Fruit fly (Drosophila melanogaster): ENCODE results near the gene CG32795.
A peak's percentile ranks its signal among the peaks of the same experiment; 100 is the strongest.

Gene CG32795

DNA sequence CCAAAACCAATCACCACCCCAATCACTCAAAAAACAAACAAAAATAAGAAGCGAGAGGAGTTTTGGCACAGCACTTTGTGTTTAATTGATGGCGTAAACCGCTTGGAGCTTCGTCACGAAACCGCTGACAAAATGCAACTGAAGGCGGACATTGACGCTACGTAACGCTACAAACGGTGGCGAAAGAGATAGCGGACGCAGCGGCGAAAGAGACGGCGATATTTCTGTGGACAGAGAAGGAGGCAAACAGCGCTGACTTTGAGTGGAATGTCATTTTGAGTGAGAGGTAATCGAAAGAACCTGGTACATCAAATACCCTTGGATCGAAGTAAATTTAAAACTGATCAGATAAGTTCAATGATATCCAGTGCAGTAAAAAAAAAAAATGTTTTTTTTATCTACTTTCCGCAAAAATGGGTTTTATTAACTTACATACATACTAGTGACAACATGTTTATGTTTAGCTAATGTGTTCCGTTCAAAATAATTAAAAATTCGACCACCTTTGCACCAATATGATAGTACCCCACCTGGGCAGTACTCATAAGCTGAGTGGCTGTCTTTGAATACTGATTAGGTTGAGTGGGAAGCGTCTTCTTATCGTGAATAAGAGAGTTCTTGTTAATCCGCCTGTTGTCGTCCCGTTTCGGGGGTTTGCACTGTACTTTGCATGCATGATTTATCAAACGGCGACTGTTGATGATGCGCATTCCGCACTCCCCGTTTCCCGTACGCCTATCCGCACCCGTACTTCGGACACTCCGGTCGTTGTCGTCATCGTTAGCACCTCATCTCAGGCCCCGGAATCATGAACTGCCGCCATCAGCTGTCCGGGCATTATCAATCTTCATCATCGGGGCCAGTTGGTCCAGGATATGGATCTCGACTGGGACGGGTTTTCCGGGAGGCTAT lies 6.2 kb upstream of the CG32795 start, which contains the start of gene w:
w (minus strand) TSS at position 122 of the 912 bp plus-strand sequence.
- TF ChIP-seq Hr38 (GFP tag; optimal IDR thresholded peaks at IDR 0.05) (no peak), CG8119 (GFP tag; IDR thresholded peaks at IDR 0.05) (no peak), pdm3 (GFP tag; optimal IDR thresholded peaks at IDR 0.05) (no peak), CG6163 (GFP tag; IDR thresholded peaks at IDR 0.05) (0 out of 3 replicates have a peak, but pooled peaks have one; percentile 16), CG10631 (GFP tag; optimal IDR thresholded peaks at IDR 0.05) (no peak), achi (GFP tag; optimal IDR thresholded peaks at IDR 0.05) (no peak), CG15336 (GFP tag; IDR thresholded peaks at IDR 0.05) (no peak), eg (GFP tag; IDR thresholded peaks at IDR 0.05) (no peak), CG11762 (GFP tag; optimal IDR thresholded peaks at IDR 0.05; ENCODE audit: insufficient read depth) (peak; percentile 27), CG6854 (GFP tag; optimal IDR thresholded peaks at IDR 0.05) (peak; percentile 10), Eip93F (GFP tag; optimal IDR thresholded peaks at IDR 0.05) (no peak), fd59A (GFP tag; optimal IDR thresholded peaks at IDR 0.05) (no peak), Met (GFP tag; optimal IDR thresholded peaks at IDR 0.05) (no peak), Sox14 (GFP tag; optimal IDR thresholded peaks at IDR 0.05) (no peak), CG31627 (GFP tag; optimal IDR thresholded peaks at IDR 0.05) (no peak), net (GFP tag; optimal IDR thresholded peaks at IDR 0.05) (no peak), vri (GFP tag; optimal IDR thresholded peaks at IDR 0.05) (no peak), Sox15 (GFP tag; optimal IDR thresholded peaks at IDR 0.05) (no peak), Ets96B (tag; optimal IDR thresholded peaks at IDR 0.05) (peak; percentile 40), Sox102F (GFP tag; optimal IDR thresholded peaks at IDR 0.05) (no peak), CG3919 (GFP tag; optimal IDR thresholded peaks at IDR 0.05) (peak; percentile 31), CG8632 (GFP tag; optimal IDR thresholded peaks at IDR 0.05) (no peak), cyc (GFP tag; optimal IDR thresholded peaks at IDR 0.05) (peak; percentile 51), acj6 (GFP tag; optimal IDR thresholded peaks at IDR 0.05) (no peak), Eip75B (GFP tag; optimal IDR thresholded peaks at IDR 0.05) (no peak), lz (GFP tag; optimal IDR thresholded peaks at IDR 0.05) (no peak), fkh (GFP tag; optimal IDR thresholded peaks at IDR 0.05) (no peak), CG10669 (GFP tag; optimal IDR thresholded peaks at IDR 0.05) (no peak), Ets21C (GFP tag; optimal IDR thresholded peaks at IDR 0.05) (no peak), fd85E (GFP tag; optimal IDR thresholded peaks at IDR 0.05) (no peak), CG6792 (GFP tag; optimal IDR thresholded peaks at IDR 0.05) (no peak), CG6276 (GFP tag; optimal IDR thresholded peaks at IDR 0.05) (peak; percentile 47), CG16779 (tag; optimal IDR thresholded peaks at IDR 0.05) (no peak), Lpt (GFP tag; optimal IDR thresholded peaks at IDR 0.05) (no peak), Blimp-1 (GFP tag; optimal IDR thresholded peaks at IDR 0.05) (peak; percentile 9), CG6808 (GFP tag; optimal IDR thresholded peaks at IDR 0.05) (peak; percentile 30), dac (GFP tag; optimal IDR thresholded peaks at IDR 0.05) (no peak), CG4318 (GFP tag; optimal IDR thresholded peaks at IDR 0.05) (no peak), dsx (GFP tag; optimal IDR thresholded peaks at IDR 0.05; ENCODE audit: poor library complexity, severe bottlenecking) (no peak), CG11902 (GFP tag; optimal IDR thresholded peaks at IDR 0.05) (no peak), spab (GFP tag; optimal IDR thresholded peaks at IDR 0.05) (no peak), Eip78C (GFP tag) (peak; percentile 73), svp (GFP tag) (peak; percentile 80), CG32006 (GFP tag; optimal IDR thresholded peaks at IDR 0.05) (no peak), Gug (GFP tag; IDR thresholded peaks at IDR 0.05) (no peak), Smox (GFP tag; optimal IDR thresholded peaks at IDR 0.05) (no peak), topi (GFP tag; optimal IDR thresholded peaks at IDR 0.05) (peak; percentile 75), Hr4 (GFP tag; optimal IDR thresholded peaks at IDR 0.05) (no peak), CG1621 (tag; optimal IDR thresholded peaks at IDR 0.05) (no peak), salr (GFP tag; optimal IDR thresholded peaks at IDR 0.05) (no peak), CG34406 (GFP tag; optimal IDR thresholded peaks at IDR 0.05) (no peak)
